Worm (Caenorhabditis elegans) whole organism, mixed stage, embryonic: ENCODE measurements around the gene aipl-1.

ENCODE experiments used
- ceh-43 ChIP-seq: fragments of 200-800 bp; sonication (Bioruptor generic); optimal IDR thresholded peaks from 2 replicates; lab custom pipeline; 2018; ENCODE audit warnings: mild to moderate bottlenecking, missing genetic modification characterization, moderate library complexity, missing compliant biosample characterization
- lsy-2 ChIP-seq: fragments of 150-350 bp; optimal IDR thresholded peaks from 2 replicates; lab custom pipeline; 2014; ENCODE audit warnings: missing biosample characterization, missing genetic modification characterization
- nhr-12 ChIP-seq: fragments of 150-350 bp; optimal IDR thresholded peaks from 2 replicates; lab custom pipeline; 2014; ENCODE audit warnings: missing biosample characterization, missing genetic modification characterization
- snpc-4 ChIP-seq: fragments of 150-350 bp; optimal IDR thresholded peaks from 2 replicates; lab custom pipeline; 2014; ENCODE audit warnings: missing biosample characterization, missing genetic modification characterization
- unc-62 ChIP-seq: fragments of 150-350 bp; optimal IDR thresholded peaks from 2 replicates; lab custom pipeline; 2014; ENCODE audit warnings: missing biosample characterization, missing genetic modification reagents, missing genetic modification characterization
- ztf-11 ChIP-seq: fragments of 150-350 bp; optimal IDR thresholded peaks from 2 replicates; lab custom pipeline; 2014; ENCODE audit warnings: missing biosample characterization, missing genetic modification characterization

ce11 chrV:15127413-15127812 lies 9.2 kb downstream of the aipl-1 start, which contains the start of gene srj-27:
- TF ChIP-seq lsy-2: no peak
- no peak for TF ChIP-seq ceh-43 (GFP tag; lab: Kevin White, UChicago)
- no peak for TF ChIP-seq ztf-11 (tag; lab: Kevin White, UChicago)
- no peak for TF ChIP-seq snpc-4 (tag; lab: Kevin White, UChicago)
- no peak for TF ChIP-seq nhr-12
- no peak for TF ChIP-seq unc-62
